In genomic region chr3L:5823763-5824445, dm6 we compare ENCODE assay signal across 1 fruit fly cellular context.
A peak's percentile ranks its signal among the peaks of the same experiment; 100 is the strongest.
TF ChIP-seq lines count a peak whose summit lies in the region.

No protein-coding gene starts in this region.

TF ChIP-seq in whole organism, embryonic, 481 proteins besides CTCF, POLR2A, EP300 and RAD21 (continued from another document):
- TF ChIP-seq CG11456 (GFP tag; IDR thresholded peaks at IDR 0.05; lab: Robert Waterston, UW) (peak; percentile 58; the same call in 1 of the 3 replicates), Usf (GFP tag; optimal IDR thresholded peaks at IDR 0.05; lab: Kevin White, UChicago) (peak; percentile 66), gro (GFP tag; optimal IDR thresholded peaks at IDR 0.05; lab: Kevin White, UChicago) (no peak), ERR (GFP tag; optimal IDR thresholded peaks at IDR 0.05; lab: Kevin White, UChicago) (no peak), cwo (GFP tag; optimal IDR thresholded peaks at IDR 0.05; lab: Kevin White, UChicago) (peak; percentile 59), Lpt (GFP tag; optimal IDR thresholded peaks at IDR 0.05; lab: Kevin White, UChicago) (no peak), CG6272 (GFP tag; IDR thresholded peaks at IDR 0.05; lab: Robert Waterston, UW) (no peak), Hsf (GFP tag; optimal IDR thresholded peaks at IDR 0.05; lab: Kevin White, UChicago) (peak; percentile 67), Deaf1 (tag; optimal IDR thresholded peaks at IDR 0.05; lab: Kevin White, UChicago) (peak; percentile 40), CG8290 (GFP tag; optimal IDR thresholded peaks at IDR 0.05; lab: Kevin White, UChicago) (peak; percentile 81), CG8290 (tag; optimal IDR thresholded peaks at IDR 0.05; lab: Kevin White, UChicago) (peak; percentile 60 to 84), CG7786 (GFP tag; optimal IDR thresholded peaks at IDR 0.05; lab: Kevin White, UChicago) (peak; percentile 63), Taf1 (GFP tag; IDR thresholded peaks at IDR 0.05; lab: Robert Waterston, UW) (no peak)
